Fruit fly (Drosophila melanogaster) Kc167 (cell line): ENCODE measurements around the gene ath.

ENCODE experiments used
- Myc ChIP-seq: fragments of >200 bp; optimal IDR thresholded peaks from 2 replicates; lab custom pipeline; 2017; ENCODE audit warnings: missing external identifiers
- Sin3A ChIP-seq: fragments of >200 bp; optimal IDR thresholded peaks from 2 replicates; lab custom pipeline; 2018; ENCODE audit warnings: missing external identifiers
- h ChIP-seq: fragments of >200 bp; optimal IDR thresholded peaks from 3 replicates; lab custom pipeline; 2018; ENCODE audit warnings: missing external identifiers
- insv ChIP-seq: fragments of >200 bp; optimal IDR thresholded peaks from 3 replicates; lab custom pipeline; 2018; ENCODE audit warnings: missing external identifiers
- psq ChIP-seq: fragments of >200 bp; optimal IDR thresholded peaks from 2 replicates; lab custom pipeline; 2017; ENCODE audit warnings: missing external identifiers
- ttk ChIP-seq: sonication (Bioruptor generic); optimal IDR thresholded peaks from 2 replicates; lab custom pipeline; 2017; ENCODE audit warnings: missing external identifiers

Gene ath

DNA sequence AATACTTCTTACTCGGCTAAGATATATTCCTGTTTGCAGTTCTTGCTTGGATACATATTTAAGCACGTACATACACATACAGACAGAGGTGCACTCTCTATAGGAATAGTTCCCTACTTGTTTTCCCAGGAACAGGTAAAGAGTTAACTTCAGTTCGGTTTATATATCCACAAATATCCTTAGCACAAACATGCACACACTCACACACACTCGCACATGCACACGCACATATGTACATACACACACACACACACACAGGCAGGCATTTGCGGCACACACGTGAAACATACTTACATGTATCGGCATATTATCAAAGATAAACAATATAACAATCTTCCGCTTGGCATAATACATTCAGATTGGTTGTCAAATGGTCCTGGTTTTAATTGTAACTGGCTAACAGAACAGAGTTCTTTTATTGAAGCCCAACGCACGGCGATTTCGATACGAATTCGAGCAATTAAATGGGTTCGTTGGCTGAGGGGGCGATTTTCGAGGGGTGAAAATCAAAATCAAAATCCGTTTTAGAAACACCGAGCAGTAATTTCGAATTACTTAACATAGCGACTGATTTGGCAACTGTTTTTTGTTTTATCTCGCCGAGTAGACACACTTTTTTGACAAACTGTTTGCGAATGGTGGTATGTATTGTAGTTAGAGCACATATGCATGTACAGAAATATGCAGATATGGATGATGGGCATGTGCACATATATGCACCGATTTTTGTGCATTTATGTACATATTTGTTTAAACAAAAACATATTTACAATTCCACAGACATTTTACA is 49.2 kb downstream of the ath start:
- TF ChIP-seq psq (lab: Kevin White, UChicago) (no peak), h (lab: Kevin White, UChicago) (no peak), Myc (lab: Kevin White, UChicago) (no peak), Sin3A (lab: Kevin White, UChicago) (no peak), ttk (no peak), insv (lab: Kevin White, UChicago) (no peak)

dm6 chr2L:10260750-10261493 is 50.0 kb downstream of the ath start, which contains the start of gene Pten:
TSS of gene Pten (minus strand) at chr2L:10261049.
- no peak for TF ChIP-seq psq (lab: Kevin White, UChicago)

- TF ChIP-seq Myc (lab: Kevin White, UChicago) (no peak), h (lab: Kevin White, UChicago) (no peak), psq (lab: Kevin White, UChicago) (no peak), ttk (no peak), Sin3A (lab: Kevin White, UChicago) (no peak), insv (lab: Kevin White, UChicago) (no peak)
Measured at dm6 chr2L:10261774-10262173, 50.8 kb downstream of the ath start.
